Worm (Caenorhabditis elegans): ENCODE measurements around the gene W08A12.3.

The W08A12.3 gene

ce11 chrV:3697071-3697470 is 14.4 kb downstream of the W08A12.3 start:
- TF ChIP-seq him-1 (tag; optimal IDR thresholded peaks at IDR 0.05) (no peak), bed-2 (GFP tag; IDR thresholded peaks at IDR 0.05) (no peak), tbx-9 (tag; optimal IDR thresholded peaks at IDR 0.05; ENCODE audit: borderline replicate concordance) (no peak), snpc-4 (GFP tag; optimal IDR thresholded peaks at IDR 0.05) (no peak), snpc-4 (tag; optimal IDR thresholded peaks at IDR 0.05) (no peak), madf-10 (tag; optimal IDR thresholded peaks at IDR 0.05) (peak; percentile 47), unc-62 (GFP tag; optimal IDR thresholded peaks at IDR 0.05) (peak; percentile 22), xnd-1 (tag; optimal IDR thresholded peaks at IDR 0.05) (no peak), cebp-1 (GFP tag; IDR thresholded peaks at IDR 0.05) (no peak), cebp-1 (tag; optimal IDR thresholded peaks at IDR 0.05) (peak; percentile 59), ceh-40 (GFP tag; IDR thresholded peaks at IDR 0.05) (no peak), hmg-1.2 (GFP tag; IDR thresholded peaks at IDR 0.05) (no peak), atf-7 (tag; optimal IDR thresholded peaks at IDR 0.05) (peak; percentile 59), F33H1.4 (GFP tag; IDR thresholded peaks at IDR 0.05) (no peak), K12H6.12 (tag; optimal IDR thresholded peaks at IDR 0.05) (no peak), cebp-2 (GFP tag; IDR thresholded peaks at IDR 0.05) (no peak), dpff-1 (tag; optimal IDR thresholded peaks at IDR 0.05) (no peak), T07F8.4 (tag; optimal IDR thresholded peaks at IDR 0.05) (no peak), F23B12.7 (tag; optimal IDR thresholded peaks at IDR 0.05; ENCODE audit: insufficient read depth) (no peak), ekl-4 (GFP tag; IDR thresholded peaks at IDR 0.05) (no peak), F55B11.4 (tag; optimal IDR thresholded peaks at IDR 0.05; ENCODE audit: borderline replicate concordance, insufficient read depth) (no peak), B0261.1 (tag; optimal IDR thresholded peaks at IDR 0.05) (no peak), attf-3 (GFP tag; conservative IDR thresholded peaks at IDR 0.05) (no peak), dox-1 (GFP tag; IDR thresholded peaks at IDR 0.05) (peak; percentile 43), repo-1 (tag; optimal IDR thresholded peaks at IDR 0.05) (no peak), ztf-6 (GFP tag; IDR thresholded peaks at IDR 0.05) (no peak), efl-1 (GFP tag; optimal IDR thresholded peaks at IDR 0.05) (no peak), sdz-38 (tag; optimal IDR thresholded peaks at IDR 0.05) (no peak), nhr-179 (tag; optimal IDR thresholded peaks at IDR 0.05) (no peak), let-607 (tag; optimal IDR thresholded peaks at IDR 0.05) (peak in 1 of 2 experiments; percentile 54), attf-5 (GFP tag; optimal IDR thresholded peaks at IDR 0.05) (peak; percentile 5), ceh-58 (GFP tag; IDR thresholded peaks at IDR 0.05) (no peak), die-1 (tag; optimal IDR thresholded peaks at IDR 0.05) (no peak), ccch-3 (GFP tag; optimal IDR thresholded peaks at IDR 0.05) (no peak), pha-4 (tag; optimal IDR thresholded peaks at IDR 0.05) (no peak), F57C9.4 (tag; optimal IDR thresholded peaks at IDR 0.05) (no peak), hsf-1 (GFP tag; IDR thresholded peaks at IDR 0.05) (no peak), madf-3 (GFP tag; IDR thresholded peaks at IDR 0.05) (no peak), aptf-3 (GFP tag; IDR thresholded peaks at IDR 0.05) (no peak), dpl-1 (GFP tag; optimal IDR thresholded peaks at IDR 0.05) (no peak), lag-1 (GFP tag; IDR thresholded peaks at IDR 0.05) (no peak), ets-4 (GFP tag; optimal IDR thresholded peaks at IDR 0.05) (peak; percentile 20), sptf-2 (GFP tag; optimal IDR thresholded peaks at IDR 0.05) (no peak), ztf-22 (GFP tag; optimal IDR thresholded peaks at IDR 0.05) (no peak), nhr-120 (GFP tag; IDR thresholded peaks at IDR 0.05) (no peak), nhr-80 (tag; optimal IDR thresholded peaks at IDR 0.05) (peak; percentile 91), F10E7.11 (tag; optimal IDR thresholded peaks at IDR 0.05) (no peak), gei-17 (GFP tag; optimal IDR thresholded peaks at IDR 0.05) (no peak), somi-1 (GFP tag; optimal IDR thresholded peaks at IDR 0.05) (no peak), let-526 (GFP tag; IDR thresholded peaks at IDR 0.05) (no peak), tbp1 (GFP tag; optimal IDR thresholded peaks at IDR 0.05) (peak; percentile 41)
